Fruit fly (Drosophila melanogaster) whole organism, embryonic: ENCODE data around the gene tra.
A peak's percentile ranks its signal among the peaks of the same experiment; 100 is the strongest.

ENCODE experiments used
- Asciz ChIP-seq: fragments of 200-800 bp; sonication (Bioruptor generic); optimal IDR thresholded peaks from 2 replicates; lab custom pipeline; 2017; ENCODE audit warnings: missing biosample characterization, mild to moderate bottlenecking, missing genetic modification characterization, missing genetic modification reagents
- Blimp-1 ChIP-seq: fragments of 200-800 bp; sonication (Bioruptor generic); optimal IDR thresholded peaks from 3 replicates; lab custom pipeline; 2018; ENCODE audit warnings: missing biosample characterization, missing genetic modification characterization, mild to moderate bottlenecking, moderate library complexity, missing genetic modification reagents
- CG10366 ChIP-seq: fragments of 200-800 bp; sonication (Bioruptor generic); IDR thresholded peaks from 2 replicates; pipeline ENCODE4 v1.3.6; 2022; ENCODE audit warnings: missing biosample characterization, missing genetic modification characterization
- CG10543 ChIP-seq: fragments of 200-800 bp; sonication (Bioruptor generic); optimal IDR thresholded peaks from 3 replicates; lab custom pipeline; 2017; ENCODE audit warnings: missing biosample characterization, mild to moderate bottlenecking, missing genetic modification characterization, moderate library complexity
- CG11085 ChIP-seq: fragments of 200-800 bp; sonication (Bioruptor generic); IDR thresholded peaks from 2 replicates; pipeline ENCODE4 v1.3.6; 2022; ENCODE audit warnings: missing biosample characterization, missing genetic modification characterization
- CG11560 ChIP-seq: fragments of 200-800 bp; sonication (Bioruptor generic); IDR thresholded peaks from 3 replicates; pipeline ENCODE4 v1.3.6; 2022; ENCODE audit warnings: missing biosample characterization, missing genetic modification characterization
- CG11723 ChIP-seq: fragments of 200-800 bp; sonication (Bioruptor generic); optimal IDR thresholded peaks from 2 replicates; lab custom pipeline; 2017; ENCODE audit warnings: missing biosample characterization, mild to moderate bottlenecking, missing genetic modification characterization
- CG12391 ChIP-seq: fragments of 200-800 bp; sonication (Bioruptor generic); optimal IDR thresholded peaks from 3 replicates; lab custom pipeline; 2018; ENCODE audit warnings: missing biosample characterization, mild to moderate bottlenecking, missing genetic modification characterization, moderate library complexity
- CG12769 ChIP-seq: fragments of 200-800 bp; sonication (Bioruptor generic); optimal IDR thresholded peaks from 2 replicates; lab custom pipeline; 2019; ENCODE audit warnings: missing biosample characterization, mild to moderate bottlenecking, missing genetic modification characterization, moderate library complexity
- CG1602 ChIP-seq: fragments of 200-800 bp; sonication (Bioruptor generic); optimal IDR thresholded peaks from 3 replicates; lab custom pipeline; 2016; ENCODE audit warnings: missing biosample characterization, missing genetic modification characterization
- CG17328 ChIP-seq: fragments of 200-800 bp; sonication (Bioruptor generic); IDR thresholded peaks from 2 replicates; pipeline ENCODE4 v1.3.6; 2022; ENCODE audit warnings: missing biosample characterization, missing genetic modification characterization
- CG2120 ChIP-seq: fragments of 200-800 bp; sonication (Bioruptor generic); optimal IDR thresholded peaks from 3 replicates; lab custom pipeline; 2016; ENCODE audit warnings: missing biosample characterization, missing genetic modification characterization
- CG32532 ChIP-seq: fragments of 200-800 bp; sonication (Bioruptor generic); IDR thresholded peaks from 2 replicates; pipeline ENCODE4 v1.3.6; 2022; ENCODE audit warnings: missing biosample characterization, missing genetic modification characterization
- CG3281 ChIP-seq: fragments of 200-800 bp; sonication (Bioruptor generic); optimal IDR thresholded peaks from 3 replicates; lab custom pipeline; 2017; ENCODE audit warnings: missing biosample characterization, mild to moderate bottlenecking, missing genetic modification characterization
- CG43689 ChIP-seq: fragments of 200-800 bp; sonication (Bioruptor generic); IDR thresholded peaks from 2 replicates; pipeline ENCODE4 v1.3.6; 2022; ENCODE audit warnings: missing biosample characterization, missing genetic modification characterization
- CG4707 ChIP-seq: fragments of 200-800 bp; sonication (Bioruptor generic); optimal IDR thresholded peaks from 2 replicates; lab custom pipeline; 2018; ENCODE audit warnings: missing biosample characterization, mild to moderate bottlenecking, missing genetic modification characterization, moderate library complexity
- CG6854 ChIP-seq: fragments of 200-800 bp; sonication (Bioruptor generic); optimal IDR thresholded peaks from 3 replicates; lab custom pipeline; 2017; ENCODE audit warnings: missing biosample characterization, mild to moderate bottlenecking, missing genetic modification characterization
- CG7839 ChIP-seq: fragments of 200-800 bp; sonication (Bioruptor generic); optimal IDR thresholded peaks from 3 replicates; lab custom pipeline; 2018; ENCODE audit warnings: missing biosample characterization, mild to moderate bottlenecking, missing genetic modification characterization, moderate library complexity
- CG7963 ChIP-seq: fragments of 200-800 bp; sonication (Bioruptor generic); IDR thresholded peaks from 3 replicates; pipeline ENCODE4 v1.3.6; 2022; ENCODE audit warnings: missing biosample characterization, missing genetic modification characterization; ENCODE audit not compliant: partially characterized antibody
- Hsf ChIP-seq: fragments of 200-800 bp; sonication (Bioruptor generic); optimal IDR thresholded peaks from 3 replicates; lab custom pipeline; 2016; ENCODE audit warnings: missing biosample characterization, missing genetic modification characterization
- MTF-1 ChIP-seq: fragments of 200-800 bp; sonication (Bioruptor generic); optimal IDR thresholded peaks from 2 replicates; lab custom pipeline; 2018; ENCODE audit warnings: missing biosample characterization, mild to moderate bottlenecking, missing genetic modification characterization, borderline replicate concordance
- Mad ChIP-seq: fragments of 200-800 bp; sonication (Bioruptor generic); optimal IDR thresholded peaks from 2 replicates; lab custom pipeline; 2016; ENCODE audit warnings: missing biosample characterization, missing genetic modification characterization
- Med ChIP-seq: fragments of 200-800 bp; sonication (Bioruptor generic); peaks from one replicate; lab custom pipeline; 2016; ENCODE audit warnings: missing biosample characterization, missing genetic modification characterization, mild to moderate bottlenecking, inconsistent platforms, moderate library complexity
- Poxn ChIP-seq: fragments of 200-800 bp; sonication (Bioruptor generic); IDR thresholded peaks from 2 replicates; pipeline ENCODE4 v1.3.6; 2022; ENCODE audit warnings: missing biosample characterization, missing genetic modification characterization
- Ptx1 ChIP-seq: fragments of 200-800 bp; sonication (Bioruptor generic); IDR thresholded peaks from 2 replicates; pipeline ENCODE4 v1.3.6; 2022; ENCODE audit warnings: missing biosample characterization, missing genetic modification characterization
- Rx ChIP-seq: fragments of 200-800 bp; sonication (Bioruptor generic); IDR thresholded peaks from 2 replicates; pipeline ENCODE4 v1.3.6; 2022; ENCODE audit warnings: missing biosample characterization, missing genetic modification characterization
- Scr ChIP-seq: fragments of 200-800 bp; sonication (Bioruptor generic); IDR thresholded peaks from 2 replicates; pipeline ENCODE4 v1.3.6; 2022; ENCODE audit warnings: missing biosample characterization, missing genetic modification characterization; ENCODE audit not compliant: partially characterized antibody
- Spps ChIP-seq: fragments of 200-800 bp; sonication (Bioruptor generic); optimal IDR thresholded peaks from 2 replicates; lab custom pipeline; 2018; ENCODE audit warnings: missing biosample characterization, mild to moderate bottlenecking, missing genetic modification characterization
- Sry-δ ChIP-seq: fragments of 200-800 bp; sonication (Bioruptor generic); optimal IDR thresholded peaks from 2 replicates; lab custom pipeline; 2016; ENCODE audit warnings: missing biosample characterization, missing genetic modification characterization
- Vsx1 ChIP-seq: fragments of 200-800 bp; sonication (Bioruptor generic); optimal IDR thresholded peaks from 2 replicates; lab custom pipeline; 2017; ENCODE audit warnings: missing biosample characterization, mild to moderate bottlenecking, missing genetic modification characterization, missing genetic modification reagents
- abd-A ChIP-seq: fragments of 200-800 bp; sonication (Bioruptor generic); optimal IDR thresholded peaks from 3 replicates; lab custom pipeline; 2019; ENCODE audit warnings: missing biosample characterization, mild to moderate bottlenecking, missing genetic modification characterization, moderate library complexity
- ac ChIP-seq: fragments of 200-800 bp; sonication (Bioruptor generic); optimal IDR thresholded peaks from 3 replicates; lab custom pipeline; 2017; ENCODE audit warnings: missing biosample characterization, mild to moderate bottlenecking, missing genetic modification characterization
- cg ChIP-seq: fragments of 200-800 bp; sonication (Bioruptor generic); optimal IDR thresholded peaks from 3 replicates; lab custom pipeline; 2019; ENCODE audit warnings: missing biosample characterization, mild to moderate bottlenecking, missing genetic modification characterization, moderate library complexity
- chm ChIP-seq: fragments of 200-800 bp; sonication (Bioruptor generic); IDR thresholded peaks from 2 replicates; pipeline ENCODE4 v1.3.6; 2022; ENCODE audit warnings: missing biosample characterization, missing genetic modification characterization
- crol ChIP-seq: fragments of 200-800 bp; sonication (Bioruptor generic); IDR thresholded peaks from 2 replicates; pipeline ENCODE4 v1.3.6; 2022; ENCODE audit warnings: missing biosample characterization, missing genetic modification characterization
- emc ChIP-seq: fragments of 200-800 bp; sonication (Bioruptor generic); optimal IDR thresholded peaks from 2 replicates; lab custom pipeline; 2016; ENCODE audit warnings: missing biosample characterization, missing genetic modification characterization
- ewg ChIP-seq: fragments of 200-800 bp; sonication (Bioruptor generic); optimal IDR thresholded peaks from 3 replicates; lab custom pipeline; 2017; ENCODE audit warnings: mild to moderate bottlenecking, missing biosample characterization, missing genetic modification reagents, missing genetic modification characterization
- exex ChIP-seq: fragments of 200-800 bp; sonication (Bioruptor generic); optimal IDR thresholded peaks from 4 replicates; lab custom pipeline; 2018; ENCODE audit warnings: missing biosample characterization, mild to moderate bottlenecking, missing genetic modification characterization, moderate library complexity
- gce ChIP-seq: fragments of 200-800 bp; sonication (Bioruptor generic); IDR thresholded peaks from 3 replicates; pipeline ENCODE4 v1.3.6; 2022; ENCODE audit warnings: missing biosample characterization, missing genetic modification characterization
- gcm ChIP-seq: fragments of 200-800 bp; sonication (Bioruptor generic); optimal IDR thresholded peaks from 2 replicates; lab custom pipeline; 2019; ENCODE audit warnings: missing biosample characterization, mild to moderate bottlenecking, missing genetic modification characterization, moderate library complexity
- grn ChIP-seq: fragments of 200-800 bp; sonication (Bioruptor generic); optimal IDR thresholded peaks from 3 replicates; lab custom pipeline; 2017; ENCODE audit warnings: missing biosample characterization, missing genetic modification characterization
- ham ChIP-seq: fragments of 200-800 bp; sonication (Bioruptor generic); IDR thresholded peaks from 2 replicates; pipeline ENCODE4 v1.3.6; 2022; ENCODE audit warnings: missing biosample characterization, missing genetic modification characterization
- jumu ChIP-seq: fragments of 200-800 bp; sonication (Bioruptor generic); optimal IDR thresholded peaks from 3 replicates; lab custom pipeline; 2016; ENCODE audit warnings: missing biosample characterization, missing genetic modification characterization
- kay ChIP-seq: fragments of 200-800 bp; sonication (Bioruptor generic); optimal IDR thresholded peaks from 2 replicates; lab custom pipeline; 2016; ENCODE audit warnings: missing biosample characterization, missing genetic modification characterization
- kni ChIP-seq: fragments of 200-800 bp; sonication (Bioruptor generic); optimal IDR thresholded peaks from 3 replicates; lab custom pipeline; 2017; ENCODE audit warnings: mild to moderate bottlenecking, missing biosample characterization, missing genetic modification reagents, missing genetic modification characterization
- maf-S ChIP-seq: fragments of 200-800 bp; sonication (Bioruptor generic); optimal IDR thresholded peaks from 2 replicates; lab custom pipeline; 2016; ENCODE audit warnings: missing biosample characterization, missing genetic modification characterization
- nau ChIP-seq: fragments of 200-800 bp; sonication (Bioruptor generic); optimal IDR thresholded peaks from 3 replicates; lab custom pipeline; 2017; ENCODE audit warnings: missing biosample characterization, mild to moderate bottlenecking, missing genetic modification characterization, missing genetic modification reagents
- phol ChIP-seq: fragments of 200-800 bp; sonication (Bioruptor generic); optimal IDR thresholded peaks from 3 replicates; lab custom pipeline; 2018; ENCODE audit warnings: missing biosample characterization, mild to moderate bottlenecking, missing genetic modification characterization, moderate library complexity
- sqz ChIP-seq: fragments of 200-800 bp; sonication (Bioruptor generic); optimal IDR thresholded peaks from 3 replicates; lab custom pipeline; 2018; ENCODE audit warnings: missing biosample characterization, mild to moderate bottlenecking, missing genetic modification characterization
- zen ChIP-seq: fragments of 200-800 bp; sonication (Bioruptor generic); optimal IDR thresholded peaks from 3 replicates; lab custom pipeline; 2018; ENCODE audit warnings: missing biosample characterization, mild to moderate bottlenecking, missing genetic modification characterization, moderate library complexity
- zfh1 ChIP-seq: fragments of 200-800 bp; sonication (Bioruptor generic); IDR thresholded peaks from 3 replicates; pipeline ENCODE4 v1.3.6; 2022; ENCODE audit warnings: missing biosample characterization, missing genetic modification characterization

The tra gene

DNA sequence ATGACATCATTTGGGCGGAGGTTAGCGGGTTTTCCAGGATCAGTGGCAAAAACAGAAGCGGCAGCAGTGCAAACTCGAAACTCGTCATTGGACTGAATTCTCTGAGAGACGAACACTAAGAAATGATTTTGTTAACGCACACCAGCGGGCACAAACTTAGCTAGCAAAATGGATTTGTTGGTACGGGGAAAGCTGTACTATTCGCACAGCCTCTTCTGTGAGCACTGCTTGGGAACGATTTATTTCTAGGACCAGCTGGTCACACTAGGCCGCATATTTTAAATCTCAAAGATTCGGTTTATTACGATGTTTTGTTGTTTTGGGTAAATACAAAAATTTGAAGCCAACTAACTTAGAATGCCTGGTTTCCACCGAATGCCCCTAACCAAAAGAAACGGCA, 18.3 kb upstream of the tra start, which contains the start of gene CG4098 (continued):
- TF ChIP-seq CG12769 (tag; lab: Kevin White, UChicago): peak; percentile 78
- TF ChIP-seq Spps (tag; lab: Kevin White, UChicago): no peak
- TF ChIP-seq CG3281 (GFP tag; lab: Kevin White, UChicago): peak; percentile 27
- no peak for TF ChIP-seq ham (GFP tag; lab: Robert Waterston, UW)
- peak; percentile 71 for TF ChIP-seq CG17328 (GFP tag; lab: Robert Waterston, UW)
- TF ChIP-seq Mad (GFP tag; lab: Kevin White, UChicago): no peak
- TF ChIP-seq CG7963 (GFP tag; lab: Robert Waterston, UW): no peak
- TF ChIP-seq Hsf (GFP tag; lab: Kevin White, UChicago): peak; percentile 52
- TF ChIP-seq chm (GFP tag; lab: Robert Waterston, UW): peak; percentile 62
- TF ChIP-seq CG4707: no peak
- TF ChIP-seq CG10366 (GFP tag; lab: Robert Waterston, UW): peak; percentile 76
- peak; percentile 84 for TF ChIP-seq CG2120 (GFP tag; lab: Kevin White, UChicago)
- no peak for TF ChIP-seq zen (tag; lab: Kevin White, UChicago)
- peak; percentile 24 for TF ChIP-seq MTF-1 (GFP tag; lab: Kevin White, UChicago)
- TF ChIP-seq Rx (GFP tag; lab: Robert Waterston, UW): 0 out of 2 replicates have a peak, but pooled peaks have one; percentile 32
- peak; percentile 27 for TF ChIP-seq CG10543 (GFP tag; lab: Kevin White, UChicago)
- TF ChIP-seq Asciz (GFP tag; lab: Kevin White, UChicago): peak; percentile 5
- TF ChIP-seq exex (tag; lab: Kevin White, UChicago): no peak
- TF ChIP-seq Poxn (GFP tag; lab: Robert Waterston, UW): no peak
- no peak for TF ChIP-seq sqz (GFP tag; lab: Kevin White, UChicago)
- no peak for TF ChIP-seq CG11560 (tag; lab: Robert Waterston, UW)
- TF ChIP-seq cg (GFP tag; lab: Kevin White, UChicago): no peak
- no peak for TF ChIP-seq crol (GFP tag; lab: Robert Waterston, UW)
- peak; percentile 19 for TF ChIP-seq maf-S
- peak; percentile 81 for TF ChIP-seq CG32532 (GFP tag; lab: Robert Waterston, UW)
- peak; percentile 51 for TF ChIP-seq Sry-δ (GFP tag; lab: Kevin White, UChicago)
- TF ChIP-seq ac (GFP tag; lab: Kevin White, UChicago): no peak
- peak; percentile 96 for TF ChIP-seq Med (GFP tag; lab: Kevin White, UChicago)
- TF ChIP-seq CG7839 (tag; lab: Kevin White, UChicago): peak; percentile 44
- TF ChIP-seq CG1602 (GFP tag; lab: Kevin White, UChicago): peak; percentile 16
- no peak for TF ChIP-seq Vsx1 (GFP tag; lab: Kevin White, UChicago)
- TF ChIP-seq gce: 0 out of 3 replicates have a peak, but pooled peaks have one; percentile 64
- TF ChIP-seq phol: peak; percentile 25
- no peak for TF ChIP-seq CG6854 (GFP tag; lab: Kevin White, UChicago)
- peak; percentile 12 for TF ChIP-seq Blimp-1 (GFP tag; lab: Kevin White, UChicago)
- TF ChIP-seq CG11085 (GFP tag; lab: Robert Waterston, UW): peak; percentile 62; the same call in 1 of the 2 replicates
- TF ChIP-seq abd-A: no peak
- TF ChIP-seq CG11723: no peak
- TF ChIP-seq Ptx1 (GFP tag; lab: Robert Waterston, UW): peak; percentile 79
- peak; percentile 53 for TF ChIP-seq CG12391
- no peak for TF ChIP-seq CG43689 (GFP tag; lab: Robert Waterston, UW)
- TF ChIP-seq emc (GFP tag; lab: Kevin White, UChicago): no peak
- TF ChIP-seq kni (GFP tag; lab: Kevin White, UChicago): no peak
- TF ChIP-seq nau: no peak
- peak; percentile 2 for TF ChIP-seq kay (GFP tag; lab: Kevin White, UChicago)
- TF ChIP-seq jumu: peak; percentile 68
- peak; percentile 81 for TF ChIP-seq zfh1 (GFP tag; lab: Robert Waterston, UW)
- no peak for TF ChIP-seq grn (GFP tag; lab: Kevin White, UChicago)
- TF ChIP-seq Scr: no peak
- no peak for TF ChIP-seq gcm
- TF ChIP-seq ewg (GFP tag; lab: Kevin White, UChicago): no peak
